Worm (Caenorhabditis elegans): ENCODE measurements around the gene srbc-37.

srbc-37 gene

ce11 chrV:730216-730615 lies 27.9 kb downstream of the srbc-37 start (continued):
- TF ChIP-seq repo-1 (tag; optimal IDR thresholded peaks at IDR 0.05): peak; percentile 56
- peak; percentile 38 for TF ChIP-seq attf-5 (GFP tag; optimal IDR thresholded peaks at IDR 0.05)
- 0 out of 2 replicates have a peak, but pooled peaks have one; percentile 24 for TF ChIP-seq lin-26 (GFP tag; IDR thresholded peaks at IDR 0.05)
- no peak for TF ChIP-seq fkh-3 (tag; optimal IDR thresholded peaks at IDR 0.05)
- TF ChIP-seq ztf-22 (GFP tag; optimal IDR thresholded peaks at IDR 0.05): peak; percentile 39
- peak; percentile 46 for TF ChIP-seq tlf-1 (GFP tag; optimal IDR thresholded peaks at IDR 0.05)
- no peak for TF ChIP-seq hlh-26 (GFP tag; conservative IDR thresholded peaks at IDR 0.05)
- TF ChIP-seq Y53G8AR.9 (GFP tag; conservative IDR thresholded peaks at IDR 0.05): peak; percentile 68; the same call in 1 of the 2 replicates

ce11 chrV:731330-731729 lies 29.0 kb downstream of the srbc-37 start:
- TF ChIP-seq him-1 (tag; optimal IDR thresholded peaks at IDR 0.05) (no peak), F37B4.10 (GFP tag; IDR thresholded peaks at IDR 0.05) (no peak), F52B5.7 (tag; optimal IDR thresholded peaks at IDR 0.05) (peak; percentile 76), snpc-4 (GFP tag; optimal IDR thresholded peaks at IDR 0.05) (no peak), snpc-4 (tag; optimal IDR thresholded peaks at IDR 0.05) (peak in 2 of 4 experiments; percentile 41 to 47), sea-2 (GFP tag; IDR thresholded peaks at IDR 0.05) (0 out of 2 replicates have a peak, but pooled peaks have one; percentile 11), xnd-1 (tag; optimal IDR thresholded peaks at IDR 0.05) (no peak), unc-62 (GFP tag; optimal IDR thresholded peaks at IDR 0.05) (peak; percentile 83), mes-4 (tag; optimal IDR thresholded peaks at IDR 0.05) (no peak), lin-40 (tag; optimal IDR thresholded peaks at IDR 0.05) (peak; percentile 75), nhr-90 (tag; optimal IDR thresholded peaks at IDR 0.05) (peak; percentile 79), attf-3 (GFP tag; conservative IDR thresholded peaks at IDR 0.05) (no peak), B0261.1 (tag; optimal IDR thresholded peaks at IDR 0.05) (no peak), nfya-2 (GFP tag; IDR thresholded peaks at IDR 0.05) (no peak), lin-35 (GFP tag; optimal IDR thresholded peaks at IDR 0.05) (peak in 1 of 3 experiments; percentile 29), F39B2.1 (GFP tag; IDR thresholded peaks at IDR 0.05) (no peak), ekl-4 (GFP tag; IDR thresholded peaks at IDR 0.05) (peak; percentile 78), F22D6.2 (tag; optimal IDR thresholded peaks at IDR 0.05) (peak; percentile 84), Y56A3A.18 (GFP tag; IDR thresholded peaks at IDR 0.05) (peak; percentile 46; the same call in 1 of the 2 replicates), die-1 (tag; optimal IDR thresholded peaks at IDR 0.05) (peak; percentile 57), lsy-27 (tag; optimal IDR thresholded peaks at IDR 0.05; ENCODE audit: borderline replicate concordance, insufficient read depth) (no peak), hlh-12 (tag; optimal IDR thresholded peaks at IDR 0.05) (no peak), K12H6.12 (tag; optimal IDR thresholded peaks at IDR 0.05) (peak; percentile 71), F57C9.4 (tag; optimal IDR thresholded peaks at IDR 0.05) (no peak), nfya-1 (tag; optimal IDR thresholded peaks at IDR 0.05; ENCODE audit: borderline replicate concordance, insufficient read depth) (no peak), ama-1 (optimal IDR thresholded peaks at IDR 0.05) (peak; percentile 1), ama-1 (GFP tag; optimal IDR thresholded peaks at IDR 0.05) (no peak), ceh-79 (tag; optimal IDR thresholded peaks at IDR 0.05) (no peak), ztf-18 (tag; optimal IDR thresholded peaks at IDR 0.05) (no peak), fkh-3 (tag; optimal IDR thresholded peaks at IDR 0.05) (no peak), zim-3 (tag; optimal IDR thresholded peaks at IDR 0.05) (no peak), somi-1 (GFP tag; optimal IDR thresholded peaks at IDR 0.05) (peak; percentile 89), Y79H2A.3 (GFP tag; conservative IDR thresholded peaks at IDR 0.05) (no peak), madf-8 (GFP tag; conservative IDR thresholded peaks at IDR 0.05) (no peak), hmg-1.2 (GFP tag; IDR thresholded peaks at IDR 0.05) (peak; percentile 85), rcor-1 (GFP tag; IDR thresholded peaks at IDR 0.05) (peak; percentile 47; the same call in 1 of the 2 replicates), ztf-6 (GFP tag; IDR thresholded peaks at IDR 0.05) (no peak), gei-17 (GFP tag; optimal IDR thresholded peaks at IDR 0.05) (peak; percentile 55), tbp1 (GFP tag; optimal IDR thresholded peaks at IDR 0.05) (peak; percentile 63), nfyb-1 (GFP tag; IDR thresholded peaks at IDR 0.05) (peak; percentile 89), ceh-100 (GFP tag; IDR thresholded peaks at IDR 0.05) (no peak), nhr-179 (tag; optimal IDR thresholded peaks at IDR 0.05) (no peak)
